Fruit fly (Drosophila melanogaster): ENCODE results near the gene CG32121.

DNA sequence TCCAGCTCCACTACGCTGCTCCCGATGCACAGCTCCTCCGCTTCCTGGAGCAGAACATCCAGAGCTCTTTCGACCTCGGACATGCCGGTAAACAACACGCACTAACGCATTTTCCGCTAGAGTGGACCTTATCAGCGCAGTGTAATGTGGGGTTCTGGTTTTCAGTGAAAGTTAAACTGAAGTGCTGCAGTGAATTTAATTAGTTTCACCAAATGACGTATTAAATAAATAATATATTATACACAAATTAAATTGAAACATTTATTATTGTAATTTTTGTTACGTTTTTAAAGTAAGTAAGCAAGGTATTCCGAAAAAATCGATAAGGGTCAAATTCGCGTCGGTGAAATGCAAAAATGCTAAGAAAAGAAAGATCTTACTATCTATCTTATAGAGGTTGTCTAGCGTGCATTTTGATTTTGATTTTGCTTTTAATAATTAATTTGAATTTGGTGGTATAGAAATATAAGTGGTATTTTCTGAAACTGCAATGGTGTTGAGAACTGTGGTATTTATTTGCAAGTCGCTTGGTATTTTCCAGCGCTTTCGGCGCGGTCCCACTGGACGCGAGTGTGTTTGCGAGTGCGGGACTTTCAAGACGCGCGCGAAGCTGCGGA, 28.1 kb upstream of the CG32121 start, which contains the start of the genes JMJD7 and CG10738:
- TF ChIP-seq Sin3A (optimal IDR thresholded peaks at IDR 0.05) (no peak), ttk (optimal IDR thresholded peaks at IDR 0.05) (no peak), Myc (optimal IDR thresholded peaks at IDR 0.05) (no peak), psq (optimal IDR thresholded peaks at IDR 0.05) (no peak), h (optimal IDR thresholded peaks at IDR 0.05) (no peak), insv (optimal IDR thresholded peaks at IDR 0.05) (no peak)
